Fruit fly (Drosophila melanogaster) whole organism, embryonic: ENCODE measurements around the gene ohgt.

Experiments
- CG10959 ChIP-seq: fragments of 200-800 bp; sonication (Bioruptor generic); IDR thresholded peaks from 2 replicates; pipeline ENCODE4 v1.3.6; 2022; ENCODE audit warnings: missing biosample characterization, missing genetic modification characterization
- CG11504 ChIP-seq: fragments of 200-800 bp; sonication (Bioruptor generic); optimal IDR thresholded peaks from 3 replicates; lab custom pipeline; 2019; ENCODE audit warnings: missing biosample characterization, mild to moderate bottlenecking, missing genetic modification characterization, moderate library complexity
- CG12071 ChIP-seq: fragments of 200-800 bp; sonication (Bioruptor generic); optimal IDR thresholded peaks from 3 replicates; lab custom pipeline; 2018; ENCODE audit warnings: missing biosample characterization, mild to moderate bottlenecking, missing genetic modification characterization
- CG12155 ChIP-seq: fragments of 200-800 bp; sonication (Bioruptor generic); optimal IDR thresholded peaks from 3 replicates; lab custom pipeline; 2016; ENCODE audit warnings: missing biosample characterization, missing genetic modification characterization
- CG13296 ChIP-seq: fragments of 200-800 bp; sonication (Bioruptor generic); optimal IDR thresholded peaks from 3 replicates; lab custom pipeline; 2018; ENCODE audit warnings: missing biosample characterization, mild to moderate bottlenecking, missing genetic modification characterization
- CG14050 ChIP-seq: fragments of 200-800 bp; sonication (Bioruptor generic); IDR thresholded peaks from 3 replicates; pipeline ENCODE4 v1.3.6; 2022; ENCODE audit warnings: missing biosample characterization, missing genetic modification characterization
- CG15011 ChIP-seq: fragments of 200-800 bp; sonication (Bioruptor generic); optimal IDR thresholded peaks from 3 replicates; lab custom pipeline; 2018; ENCODE audit warnings: missing biosample characterization, mild to moderate bottlenecking, missing genetic modification characterization
- CG16863 ChIP-seq: fragments of 200-800 bp; sonication (Bioruptor generic); optimal IDR thresholded peaks from 3 replicates; lab custom pipeline; 2016; ENCODE audit warnings: missing biosample characterization, missing genetic modification characterization
- CG18476 ChIP-seq: fragments of 200-800 bp; sonication (Bioruptor generic); optimal IDR thresholded peaks from 2 replicates; lab custom pipeline; 2016; ENCODE audit warnings: missing biosample characterization, mild to moderate bottlenecking, missing genetic modification characterization
- CG3163 ChIP-seq: fragments of 200-800 bp; sonication (Bioruptor generic); optimal IDR thresholded peaks from 3 replicates; lab custom pipeline; 2016; ENCODE audit warnings: missing biosample characterization, missing genetic modification characterization
- CG33557 ChIP-seq: fragments of 200-800 bp; sonication (Bioruptor generic); optimal IDR thresholded peaks from 2 replicates; lab custom pipeline; 2019; ENCODE audit warnings: missing biosample characterization, mild to moderate bottlenecking, missing genetic modification characterization, moderate library complexity
- CG5180 ChIP-seq: fragments of 200-800 bp; sonication (Bioruptor generic); optimal IDR thresholded peaks from 3 replicates; lab custom pipeline; 2017; ENCODE audit warnings: missing biosample characterization, missing genetic modification characterization, mild to moderate bottlenecking, moderate library complexity, missing genetic modification reagents
- Dip2 ChIP-seq: fragments of 200-800 bp; sonication (Bioruptor generic); IDR thresholded peaks from 2 replicates; pipeline ENCODE4 v1.3.6; 2022; ENCODE audit warnings: missing biosample characterization, missing genetic modification characterization
- H15 ChIP-seq: fragments of 200-800 bp; sonication (Bioruptor generic); IDR thresholded peaks from 3 replicates; pipeline ENCODE4 v1.3.6; 2022; ENCODE audit warnings: missing biosample characterization, missing genetic modification characterization
- Kr ChIP-seq: fragments of 200-800 bp; sonication (Bioruptor generic); optimal IDR thresholded peaks from 2 replicates; lab custom pipeline; 2017; ENCODE audit warnings: missing biosample characterization, mild to moderate bottlenecking, missing genetic modification characterization
- Meics ChIP-seq: fragments of 200-800 bp; sonication (Bioruptor generic); optimal IDR thresholded peaks from 2 replicates; lab custom pipeline; 2017; ENCODE audit warnings: missing biosample characterization, mild to moderate bottlenecking, missing genetic modification characterization
- Nf-YB ChIP-seq: fragments of 200-800 bp; sonication (Bioruptor generic); optimal IDR thresholded peaks from 3 replicates; lab custom pipeline; 2019; ENCODE audit warnings: missing biosample characterization, mild to moderate bottlenecking, missing genetic modification characterization, moderate library complexity
- Nf-YC ChIP-seq: fragments of 200-800 bp; optimal IDR thresholded peaks from 3 replicates; lab custom pipeline; 2019; ENCODE audit warnings: missing biosample characterization, mild to moderate bottlenecking, missing genetic modification characterization, moderate library complexity
- Side ChIP-seq: fragments of 200-800 bp; sonication (Bioruptor generic); optimal IDR thresholded peaks from 2 replicates; lab custom pipeline; 2016; ENCODE audit warnings: missing biosample characterization, missing genetic modification characterization
- bcd ChIP-seq: fragments of 200-800 bp; sonication (Bioruptor generic); optimal IDR thresholded peaks from 2 replicates; lab custom pipeline; 2017; ENCODE audit warnings: missing biosample characterization, mild to moderate bottlenecking, missing genetic modification characterization
- dan ChIP-seq: fragments of 200-800 bp; sonication (Bioruptor generic); IDR thresholded peaks from 2 replicates; pipeline ENCODE4 v1.3.6; 2022; ENCODE audit warnings: missing biosample characterization, missing genetic modification characterization
- dpn ChIP-seq, 2 experiments: fragments of 200-800 bp; sonication (Bioruptor generic); optimal IDR thresholded peaks; 3 replicates each; lab custom pipeline; 2016; ENCODE audit warnings: missing biosample characterization in 2 of 2, missing genetic modification characterization in 2 of 2
- gem ChIP-seq: fragments of 200-800 bp; sonication (Bioruptor generic); optimal IDR thresholded peaks from 2 replicates; lab custom pipeline; 2019; ENCODE audit warnings: missing biosample characterization, mild to moderate bottlenecking, missing genetic modification characterization, moderate library complexity
- gsb ChIP-seq: fragments of 200-800 bp; sonication (Bioruptor generic); IDR thresholded peaks from 2 replicates; pipeline ENCODE4 v1.3.6; 2022; ENCODE audit warnings: missing biosample characterization, missing genetic modification characterization
- ham ChIP-seq: fragments of 200-800 bp; sonication (Bioruptor generic); IDR thresholded peaks from 2 replicates; pipeline ENCODE4 v1.3.6; 2022; ENCODE audit warnings: missing biosample characterization, missing genetic modification characterization
- inv ChIP-seq: fragments of 200-800 bp; sonication (Bioruptor generic); IDR thresholded peaks from 2 replicates; pipeline ENCODE4 v1.3.6; 2022; ENCODE audit warnings: missing biosample characterization, missing genetic modification characterization; ENCODE audit not compliant: partially characterized antibody
- jing ChIP-seq: fragments of 200-800 bp; sonication (Bioruptor generic); optimal IDR thresholded peaks from 2 replicates; lab custom pipeline; 2018; ENCODE audit warnings: missing biosample characterization, mild to moderate bottlenecking, missing genetic modification characterization
- kah ChIP-seq: fragments of 200-800 bp; sonication (Bioruptor generic); optimal IDR thresholded peaks from 2 replicates; lab custom pipeline; 2018; ENCODE audit warnings: missing biosample characterization, mild to moderate bottlenecking, missing genetic modification characterization
- kni ChIP-seq: fragments of 200-800 bp; sonication (Bioruptor generic); optimal IDR thresholded peaks from 3 replicates; lab custom pipeline; 2017; ENCODE audit warnings: mild to moderate bottlenecking, missing biosample characterization, missing genetic modification reagents, missing genetic modification characterization
- org-1 ChIP-seq: fragments of 200-800 bp; sonication (Bioruptor generic); optimal IDR thresholded peaks from 2 replicates; lab custom pipeline; 2017; ENCODE audit warnings: missing biosample characterization, missing genetic modification characterization
- phol ChIP-seq: fragments of 200-800 bp; sonication (Bioruptor generic); optimal IDR thresholded peaks from 3 replicates; lab custom pipeline; 2018; ENCODE audit warnings: missing biosample characterization, mild to moderate bottlenecking, missing genetic modification characterization, moderate library complexity
- prd ChIP-seq, 3 experiments: fragments of >200 bp in 2 of 3; fragments of 200-800 bp in 1 of 3; sonication (Bioruptor generic) in 1 of 3; optimal IDR thresholded peaks in 2 of 3; IDR thresholded peaks in 1 of 3; 2 replicates in 2 of 3; 3 replicates in 1 of 3; pipeline versions ENCODE4 v1.3.6 to Lab custom; 2017 to 2022; ENCODE audit warnings: missing biosample characterization in 1 of 3, missing genetic modification characterization in 1 of 3
- pros ChIP-seq: fragments of 200-800 bp; sonication (Bioruptor generic); optimal IDR thresholded peaks from 3 replicates; lab custom pipeline; 2019; ENCODE audit warnings: missing biosample characterization, mild to moderate bottlenecking, missing genetic modification characterization, moderate library complexity
- repo ChIP-seq: fragments of 200-800 bp; sonication (Bioruptor generic); optimal IDR thresholded peaks from 2 replicates; lab custom pipeline; 2016; ENCODE audit warnings: missing biosample characterization, missing genetic modification characterization
- sc ChIP-seq, 3 experiments: fragments of >200 bp in 2 of 3; fragments of 200-800 bp in 1 of 3; sonication (Bioruptor generic) in 1 of 3; optimal IDR thresholded peaks; 2 replicates in 2 of 3; 3 replicates in 1 of 3; lab custom pipeline; 2017; ENCODE audit warnings: mild to moderate bottlenecking in 1 of 3, missing biosample characterization in 1 of 3, missing genetic modification characterization in 1 of 3, missing genetic modification reagents in 1 of 3
- sens ChIP-seq: fragments of 200-800 bp; sonication (Bioruptor generic); peaks from one replicate; lab custom pipeline; 2016; ENCODE audit warnings: missing biosample characterization, missing genetic modification characterization
- so ChIP-seq: fragments of 200-800 bp; sonication (Bioruptor generic); IDR thresholded peaks from 3 replicates; pipeline ENCODE4 v1.3.6; 2022; ENCODE audit warnings: missing biosample characterization, missing genetic modification characterization
- stc ChIP-seq: fragments of 200-800 bp; sonication (Bioruptor generic); IDR thresholded peaks from 2 replicates; pipeline ENCODE4 v1.3.6; 2022; ENCODE audit warnings: missing biosample characterization, missing genetic modification characterization
- sug ChIP-seq: fragments of 200-800 bp; optimal IDR thresholded peaks from 2 replicates; lab custom pipeline; 2019; ENCODE audit warnings: missing biosample characterization, mild to moderate bottlenecking, missing genetic modification characterization, moderate library complexity

The ohgt gene

DNA sequence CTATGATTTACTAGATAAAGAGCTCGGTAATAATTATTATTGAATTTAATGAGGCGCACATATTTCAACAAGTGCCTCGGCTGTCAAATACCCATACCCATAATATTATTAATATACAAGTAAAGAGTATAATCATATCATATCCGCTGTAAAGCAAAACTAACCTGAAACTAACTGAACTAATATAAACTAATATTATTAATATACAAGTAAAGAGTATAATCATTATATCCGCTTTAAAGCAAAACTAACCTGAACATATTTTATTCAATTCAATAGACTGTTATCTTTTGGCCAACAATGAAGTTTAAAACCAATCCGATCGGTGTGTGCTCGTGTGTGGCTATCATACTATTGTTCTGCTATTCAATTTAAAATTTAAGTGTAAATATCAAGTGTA lies 17.5 kb downstream of the ohgt start, which contains the start of gene CG33783:
TSS of gene CG33783 (plus strand) at position 301 of the 400 bp plus-strand sequence.
- TF ChIP-seq gsb (no peak), kni (GFP tag; lab: Kevin White, UChicago) (no peak), prd (optimal IDR thresholded peaks at IDR 0.05; lab: Kevin White, UChicago) (no peak), prd (GFP tag; IDR thresholded peaks at IDR 0.05; lab: Robert Waterston, UW) (no peak), inv (no peak), CG5180 (GFP tag; lab: Kevin White, UChicago) (no peak), kah (GFP tag; lab: Kevin White, UChicago) (no peak), CG16863 (GFP tag; lab: Kevin White, UChicago) (no peak), CG14050 (GFP tag; lab: Robert Waterston, UW) (no peak), Dip2 (no peak)
- TF ChIP-seq, all 482 proteins: peak for 0

DNA sequence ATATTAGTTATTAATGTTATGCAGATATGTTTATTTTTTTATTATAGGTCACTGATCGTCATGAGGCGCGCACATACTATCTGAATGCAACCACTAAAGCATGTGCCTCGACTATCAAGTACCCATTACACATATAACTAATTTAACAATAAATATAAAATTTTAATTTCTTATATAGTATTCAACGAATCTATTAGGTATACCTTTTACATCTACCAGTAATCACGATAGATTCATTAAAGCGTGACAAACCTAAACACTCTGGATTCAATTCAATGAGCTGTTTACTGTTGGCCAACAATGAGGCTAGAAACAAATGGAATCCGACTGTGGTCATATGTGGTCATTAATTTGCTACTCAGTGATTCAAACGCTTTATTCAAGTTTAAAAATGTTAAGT lies 18.6 kb downstream of the ohgt start, which contains the start of gene CG33784:
TSS of gene CG33784 (plus strand) at position 301 of the 400 bp plus-strand sequence.
- TF ChIP-seq so (no peak), jing (GFP tag; lab: Kevin White, UChicago) (no peak), CG33557 (GFP tag; lab: Kevin White, UChicago) (no peak), stc (GFP tag; lab: Robert Waterston, UW) (no peak), Kr (GFP tag; lab: Kevin White, UChicago) (no peak), CG15011 (GFP tag; lab: Kevin White, UChicago) (no peak), sug (no peak), Meics (GFP tag; lab: Kevin White, UChicago) (no peak), CG3163 (GFP tag; lab: Kevin White, UChicago) (no peak), CG12155 (GFP tag; lab: Kevin White, UChicago) (no peak), org-1 (GFP tag; lab: Kevin White, UChicago) (no peak), CG13296 (no peak), CG12071 (no peak)

DNA sequence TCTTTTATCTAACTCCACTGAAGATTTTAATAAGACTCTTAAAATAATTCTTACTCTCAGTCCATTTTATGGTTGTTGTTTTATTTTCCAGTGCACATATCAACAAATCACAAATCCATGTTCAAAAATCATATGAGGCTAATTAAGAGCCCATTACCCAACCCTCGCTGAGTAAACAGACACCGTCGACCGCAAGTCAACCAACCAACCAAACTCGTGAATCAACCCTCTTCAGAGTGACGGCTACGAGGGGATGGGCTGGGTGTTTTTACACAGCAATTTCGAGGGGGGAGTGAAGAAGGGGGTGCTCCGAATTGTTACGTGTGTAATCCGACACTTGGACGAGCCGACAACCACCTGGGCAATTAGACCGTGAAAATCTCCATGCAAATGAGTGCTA lies 19.8 kb downstream of the ohgt start:
- TF ChIP-seq CG12155 (GFP tag; lab: Kevin White, UChicago) (no peak), repo (GFP tag; lab: Kevin White, UChicago) (no peak), pros (GFP tag; lab: Kevin White, UChicago) (peak; percentile 28), dan (no peak), CG10959 (GFP tag; lab: Robert Waterston, UW) (no peak), phol (tag; lab: Kevin White, UChicago) (no peak), dpn (GFP tag; optimal IDR thresholded peaks at IDR 0.05; lab: Kevin White, UChicago) (no peak), CG11504 (tag; lab: Kevin White, UChicago) (no peak), Side (GFP tag; lab: Kevin White, UChicago) (no peak), sens (GFP tag; lab: Kevin White, UChicago) (peak; percentile 56), bcd (GFP tag; lab: Kevin White, UChicago) (no peak), CG18476 (GFP tag; lab: Kevin White, UChicago) (peak; percentile 90), Nf-YC (tag; lab: Kevin White, UChicago) (peak; percentile 61), H15 (GFP tag; lab: Robert Waterston, UW) (no peak), sc (optimal IDR thresholded peaks at IDR 0.05; lab: Kevin White, UChicago) (no peak), sc (GFP tag; optimal IDR thresholded peaks at IDR 0.05; lab: Kevin White, UChicago) (no peak), ham (GFP tag; lab: Robert Waterston, UW) (no peak), Nf-YB (GFP tag; lab: Kevin White, UChicago) (peak; percentile 42), gem (tag; lab: Kevin White, UChicago) (peak; percentile 23)
